Fruit fly (Drosophila melanogaster): ENCODE results near the gene CG31010.

DNA sequence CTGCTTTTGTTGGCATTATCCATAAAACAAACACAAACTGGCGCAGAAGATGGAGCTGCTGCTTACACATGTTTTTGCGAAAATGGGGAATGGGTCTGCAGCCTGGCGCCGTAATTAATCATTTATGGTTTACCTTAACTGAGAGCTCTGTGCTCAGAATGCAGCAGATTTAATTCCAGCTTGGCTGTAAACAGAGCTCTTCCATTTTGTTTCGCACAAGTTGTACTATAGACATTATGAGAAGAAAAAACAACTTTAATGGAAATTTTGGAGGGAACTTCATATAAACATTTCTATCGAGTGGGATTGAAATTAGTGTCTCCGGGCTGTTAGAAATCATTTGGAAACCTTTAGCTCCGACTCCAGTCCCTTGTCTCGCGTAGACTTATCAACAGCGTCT is 19.9 kb upstream of the CG31010 start, which contains the start of gene eIF4H2:
- TF ChIP-seq ey (GFP tag; optimal IDR thresholded peaks at IDR 0.05) (no peak), psq (GFP tag; optimal IDR thresholded peaks at IDR 0.05) (no peak), Myc (optimal IDR thresholded peaks at IDR 0.05) (no peak), woc (GFP tag; optimal IDR thresholded peaks at IDR 0.05) (no peak), br (GFP tag; optimal IDR thresholded peaks at IDR 0.05) (no peak), Abd-B (GFP tag; optimal IDR thresholded peaks at IDR 0.05) (no peak), usp (GFP tag; optimal IDR thresholded peaks at IDR 0.05) (no peak), dmrt93B (GFP tag; optimal IDR thresholded peaks at IDR 0.05) (no peak), dl (GFP tag; optimal IDR thresholded peaks at IDR 0.05; ENCODE audit: insufficient read depth in 1 of 2, partially characterized antibody in 2 of 2) (no peak), lola (GFP tag; optimal IDR thresholded peaks at IDR 0.05) (no peak), sage (GFP tag; optimal IDR thresholded peaks at IDR 0.05) (no peak), h (GFP tag; optimal IDR thresholded peaks at IDR 0.05) (no peak), tai (GFP tag; optimal IDR thresholded peaks at IDR 0.05) (no peak), brk (GFP tag; optimal IDR thresholded peaks at IDR 0.05) (no peak)
